Fruit fly (Drosophila melanogaster) whole organism, wandering third instar larva: Measurements from ENCODE around the gene asun.

Experiments used
- Abd-B ChIP-seq: fragments of >200 bp; optimal IDR thresholded peaks from 2 replicates; lab custom pipeline; 2017; ENCODE audit warnings: missing biosample characterization, missing genetic modification characterization
- CG32264 ChIP-seq: fragments of 200-800 bp; sonication (Bioruptor generic); optimal IDR thresholded peaks from 2 replicates; lab custom pipeline; 2016; ENCODE audit warnings: missing biosample characterization, missing genetic modification characterization
- Dif ChIP-seq: fragments of 200-275, 200-300 bp; sonication (Bioruptor generic); optimal IDR thresholded peaks from 2 replicates; lab custom pipeline; 2018; ENCODE audit warnings: missing biosample characterization, missing genetic modification characterization; ENCODE audit not compliant: partially characterized antibody
- GATAd ChIP-seq: sonication (Bioruptor generic); optimal IDR thresholded peaks from 2 replicates; lab custom pipeline; 2016; ENCODE audit warnings: missing biosample characterization, missing genetic modification characterization
- HLH106 ChIP-seq: fragments of 200-800 bp; optimal IDR thresholded peaks from 3 replicates; lab custom pipeline; 2019; ENCODE audit warnings: missing biosample characterization, mild to moderate bottlenecking, missing genetic modification characterization, moderate library complexity
- Hnf4 ChIP-seq: fragments of 200-800 bp; sonication (Bioruptor generic); optimal IDR thresholded peaks from 2 replicates; lab custom pipeline; 2016; ENCODE audit warnings: missing biosample characterization, mild to moderate bottlenecking, missing genetic modification characterization
- Hr83 ChIP-seq: fragments of 200-300 bp; sonication (Bioruptor generic); optimal IDR thresholded peaks from 2 replicates; lab custom pipeline; 2016; ENCODE audit warnings: missing biosample characterization, mild to moderate bottlenecking, missing genetic modification characterization, moderate library complexity; ENCODE audit not compliant: poor library complexity, severe bottlenecking
- Jra ChIP-seq: sonication (Bioruptor generic); optimal IDR thresholded peaks from 2 replicates; lab custom pipeline; 2016; ENCODE audit warnings: missing biosample characterization, missing genetic modification characterization
- Myc ChIP-seq: fragments of >200 bp; optimal IDR thresholded peaks from 2 replicates; lab custom pipeline; 2017
- N ChIP-seq: fragments of >200 bp; optimal IDR thresholded peaks from 2 replicates; lab custom pipeline; 2018; ENCODE audit warnings: missing biosample characterization, missing external identifiers, missing genetic modification characterization
- OdsH ChIP-seq: fragments of 200-800 bp; sonication (Bioruptor generic); optimal IDR thresholded peaks from 2 replicates; lab custom pipeline; 2016; ENCODE audit warnings: missing biosample characterization, mild to moderate bottlenecking, missing genetic modification characterization
- Rel ChIP-seq, 2 experiments: fragments of 200-800 bp; sonication (Bioruptor generic) in 1 of 2; optimal IDR thresholded peaks; 2 replicates in 1 of 2; 3 replicates in 1 of 2; lab custom pipeline; 2016 to 2019; ENCODE audit warnings: mild to moderate bottlenecking in 2 of 2, missing biosample characterization in 2 of 2, missing genetic modification characterization in 2 of 2, moderate library complexity in 1 of 2
- Sp1 ChIP-seq: fragments of 200-800 bp; sonication (Bioruptor generic); optimal IDR thresholded peaks from 3 replicates; lab custom pipeline; 2019; ENCODE audit warnings: missing biosample characterization, mild to moderate bottlenecking, missing genetic modification characterization, moderate library complexity
- Vsx2 ChIP-seq: fragments of 200-300, 225-300 bp; sonication (Bioruptor generic); optimal IDR thresholded peaks from 2 replicates; lab custom pipeline; 2018; ENCODE audit warnings: missing biosample characterization, missing genetic modification characterization; ENCODE audit not compliant: partially characterized antibody
- br ChIP-seq: fragments of 200-800 bp; sonication (Bioruptor generic); optimal IDR thresholded peaks from 2 replicates; lab custom pipeline; 2016; ENCODE audit warnings: missing biosample characterization, missing genetic modification characterization
- dmrt93B ChIP-seq: fragments of 200-800 bp; sonication (Bioruptor generic); optimal IDR thresholded peaks from 2 replicates; lab custom pipeline; 2018; ENCODE audit warnings: missing biosample characterization, mild to moderate bottlenecking, missing genetic modification characterization
- dsf ChIP-seq: sonication (Bioruptor generic); optimal IDR thresholded peaks from 2 replicates; lab custom pipeline; 2016; ENCODE audit warnings: missing biosample characterization, missing genetic modification characterization, borderline replicate concordance
- ey ChIP-seq: fragments of 200-800 bp; sonication (Bioruptor generic); optimal IDR thresholded peaks from 2 replicates; lab custom pipeline; 2016; ENCODE audit warnings: missing biosample characterization, missing genetic modification characterization
- foxo ChIP-seq, 2 experiments: fragments of 200-800 bp; sonication (Bioruptor generic); optimal IDR thresholded peaks; 2 replicates in 1 of 2; 3 replicates in 1 of 2; lab custom pipeline; 2016 to 2017; ENCODE audit warnings: missing biosample characterization in 2 of 2, missing genetic modification characterization in 2 of 2
- fru ChIP-seq: fragments of 200-800 bp; sonication (Bioruptor generic); optimal IDR thresholded peaks from 3 replicates; lab custom pipeline; 2016; ENCODE audit warnings: missing biosample characterization, mild to moderate bottlenecking, missing genetic modification characterization
- h ChIP-seq: fragments of 200-800 bp; sonication (Bioruptor generic); optimal IDR thresholded peaks from 3 replicates; lab custom pipeline; 2016; ENCODE audit warnings: missing biosample characterization, mild to moderate bottlenecking, missing genetic modification characterization
- jim ChIP-seq: fragments of 175-275, 200-325 bp; sonication (Bioruptor generic); optimal IDR thresholded peaks from 2 replicates; lab custom pipeline; 2016; ENCODE audit warnings: missing biosample characterization, mild to moderate bottlenecking, missing genetic modification characterization
- pan ChIP-seq: fragments of >200 bp; optimal IDR thresholded peaks from 2 replicates; lab custom pipeline; 2017
- rgr ChIP-seq: fragments of 200-800 bp; sonication (Bioruptor generic); optimal IDR thresholded peaks from 3 replicates; lab custom pipeline; 2016; ENCODE audit warnings: missing biosample characterization, mild to moderate bottlenecking, missing genetic modification characterization
- sage ChIP-seq: fragments of 200-800 bp; sonication (Bioruptor generic); optimal IDR thresholded peaks from 2 replicates; lab custom pipeline; 2016; ENCODE audit warnings: missing biosample characterization, mild to moderate bottlenecking, missing genetic modification characterization
- sv ChIP-seq: fragments of 200-800 bp; sonication (Bioruptor generic); optimal IDR thresholded peaks from 3 replicates; lab custom pipeline; 2016; ENCODE audit warnings: missing biosample characterization, missing genetic modification characterization
- woc ChIP-seq: sonication (Bioruptor generic); optimal IDR thresholded peaks from 2 replicates; lab custom pipeline; 2016; ENCODE audit warnings: missing biosample characterization, mild to moderate bottlenecking, missing genetic modification characterization

asun gene

dm6 chr3R:16308057-16308456 is 44.0 kb downstream of the asun start:
- TF ChIP-seq fru (GFP tag; lab: Kevin White, UChicago) (no peak), woc (GFP tag; lab: Kevin White, UChicago) (no peak)

DNA sequence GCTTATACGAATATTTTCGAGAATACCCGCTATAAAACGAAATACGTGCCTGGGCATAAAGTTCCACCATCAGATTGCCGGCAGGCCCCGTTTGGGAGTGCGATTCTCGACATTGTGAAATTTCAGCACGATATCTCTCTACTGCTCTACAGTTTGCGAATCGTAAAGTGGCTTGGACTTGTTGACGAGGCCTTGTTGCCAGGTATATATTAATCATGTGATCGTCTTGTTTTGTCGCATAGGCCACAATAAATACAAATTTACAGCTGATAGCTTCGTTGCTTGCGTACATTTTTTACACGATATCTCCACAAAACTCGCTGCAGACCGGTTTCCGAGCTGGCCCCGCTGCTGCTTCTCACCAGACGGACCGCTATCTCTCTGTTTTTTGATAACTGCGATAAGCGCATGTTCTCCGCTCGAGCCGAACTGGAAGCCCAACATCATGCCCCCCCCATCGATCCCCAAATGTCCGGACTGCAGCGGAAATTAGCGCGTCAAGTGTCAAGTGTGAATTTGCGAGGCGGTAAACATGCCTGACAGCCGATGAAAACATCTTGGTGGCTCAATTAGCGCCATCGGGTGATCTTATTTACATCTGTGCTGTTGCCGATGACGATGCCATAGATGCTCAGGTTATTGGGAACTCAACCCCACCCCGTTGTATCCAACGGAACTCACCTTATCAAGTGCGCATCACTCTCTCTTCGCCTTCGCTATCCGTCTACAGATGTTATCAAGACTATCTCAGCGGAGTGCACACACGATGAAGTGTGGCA is 45.4 kb downstream of the asun start:
- TF ChIP-seq h (peak; percentile 11), fru (GFP tag; lab: Kevin White, UChicago) (peak; percentile 42), Hnf4 (peak; percentile 3), Myc (lab: Kevin White, UChicago) (no peak), Vsx2 (GFP tag; lab: Kevin White, UChicago) (no peak), rgr (GFP tag; lab: Kevin White, UChicago) (no peak), HLH106 (tag; lab: Kevin White, UChicago) (peak; percentile 18), ey (GFP tag; lab: Kevin White, UChicago) (peak; percentile 8), sage (GFP tag; lab: Kevin White, UChicago) (no peak), br (GFP tag; lab: Kevin White, UChicago) (no peak), foxo (GFP tag; optimal IDR thresholded peaks at IDR 0.05; lab: Kevin White, UChicago) (peak in 1 of 2 experiments; percentile 58), sv (GFP tag; lab: Kevin White, UChicago) (peak; percentile 20), Rel (GFP tag; optimal IDR thresholded peaks at IDR 0.05; lab: Kevin White, UChicago) (no peak), Rel (tag; optimal IDR thresholded peaks at IDR 0.05; lab: Kevin White, UChicago) (peak; percentile 71)

DNA sequence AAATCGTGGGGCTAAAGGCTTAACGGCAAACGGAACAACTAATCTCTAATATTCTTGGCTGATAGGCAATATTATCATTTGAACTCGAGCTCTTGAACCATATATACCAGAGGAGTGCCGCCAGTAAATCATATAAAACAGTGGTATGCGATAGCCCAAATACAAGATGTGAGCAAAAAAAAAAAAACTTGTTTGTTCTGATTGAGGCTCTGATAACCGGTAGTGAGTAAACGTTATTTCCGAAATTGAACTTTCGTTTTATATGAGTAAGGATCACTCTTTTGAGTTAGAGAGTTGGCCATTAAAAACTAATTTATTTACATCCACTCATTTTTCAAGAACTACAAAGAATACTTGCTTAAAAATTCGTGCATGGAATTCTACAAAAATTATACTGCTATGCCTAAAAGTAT is 46.0 kb downstream of the asun start:
- TF ChIP-seq Jra (GFP tag; lab: Kevin White, UChicago) (no peak), GATAd (no peak), Hnf4 (no peak), woc (GFP tag; lab: Kevin White, UChicago) (no peak), jim (GFP tag; lab: Kevin White, UChicago) (no peak), dsf (GFP tag; lab: Kevin White, UChicago) (no peak), Abd-B (GFP tag; lab: Kevin White, UChicago) (no peak), h (peak; percentile 34), N (GFP tag; lab: Kevin White, UChicago) (no peak), Myc (lab: Kevin White, UChicago) (peak; percentile 33), CG32264 (no peak), Hr83 (GFP tag; lab: Kevin White, UChicago) (no peak), Sp1 (GFP tag; lab: Kevin White, UChicago) (no peak), dmrt93B (no peak), pan (lab: Kevin White, UChicago) (no peak), OdsH (GFP tag; lab: Kevin White, UChicago) (no peak), Dif (GFP tag; lab: Kevin White, UChicago) (no peak)
- TF ChIP-seq, all 38 proteins: peak for 2
